Fruit fly (Drosophila melanogaster): ENCODE results near the gene CG34273.
A peak's percentile ranks its signal among the peaks of the same experiment; 100 is the strongest.

The CG34273 gene

DNA sequence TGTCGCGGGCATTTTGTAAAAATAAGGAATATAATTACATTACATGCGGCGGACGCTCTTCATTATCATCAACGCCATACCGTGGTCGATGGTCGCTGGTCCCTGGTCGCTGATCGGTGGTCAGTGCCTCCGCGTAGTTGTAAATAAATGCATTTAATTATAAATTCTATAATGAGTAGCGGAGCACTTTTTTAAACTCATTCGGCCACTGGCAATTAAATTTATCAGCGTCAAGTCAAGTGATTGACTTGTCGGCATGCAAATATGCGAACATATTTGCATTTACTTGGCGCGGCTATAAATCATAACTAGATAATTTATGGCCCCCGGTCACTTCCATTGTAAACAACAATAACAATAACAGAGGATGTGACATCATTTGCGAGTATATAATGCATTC lies 45.4 kb upstream of the CG34273 start:
- no peak for TF ChIP-seq shn (GFP tag; optimal IDR thresholded peaks at IDR 0.05)

DNA sequence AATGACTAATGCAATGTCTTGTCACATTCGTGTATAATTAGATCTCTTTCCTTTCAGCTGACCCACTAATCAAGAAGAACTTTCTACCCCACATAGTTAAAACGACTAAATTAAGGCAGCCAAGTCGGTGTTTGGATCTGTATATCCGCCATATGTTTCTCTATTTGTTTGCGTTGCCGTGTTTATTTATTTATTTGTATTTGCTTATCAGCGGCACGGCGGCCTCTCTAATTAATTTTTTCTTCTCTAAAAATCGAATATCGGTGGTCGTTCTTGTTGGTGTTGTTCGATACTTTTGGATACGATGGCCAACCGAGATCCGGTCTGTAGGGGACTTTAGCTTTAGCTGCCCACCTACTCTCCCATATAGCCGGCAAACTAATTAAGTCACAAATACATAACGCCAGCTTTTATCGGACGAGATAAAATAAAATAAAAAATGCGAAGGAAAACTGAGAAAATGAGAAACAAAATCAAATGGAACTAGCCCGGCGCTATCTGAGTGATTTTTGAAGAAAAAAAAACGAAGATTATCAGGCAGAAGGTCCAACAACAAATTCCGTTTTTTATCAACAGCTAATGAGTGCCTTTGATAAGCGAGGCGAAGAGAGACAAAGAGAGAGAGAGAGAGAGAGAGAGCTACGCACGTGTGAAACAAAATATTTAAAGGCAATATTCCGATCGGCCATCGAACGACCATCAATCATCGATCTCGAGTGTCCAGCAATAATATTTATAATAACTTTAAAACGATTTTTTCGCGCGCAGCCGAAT lies 44.1 kb upstream of the CG34273 start:
- TF ChIP-seq odd (GFP tag; optimal IDR thresholded peaks at IDR 0.05) (no peak), CG8290 (GFP tag; optimal IDR thresholded peaks at IDR 0.05) (no peak), CG8290 (tag; optimal IDR thresholded peaks at IDR 0.05) (no peak), ci (GFP tag; IDR thresholded peaks at IDR 0.05) (no peak), yki (optimal IDR thresholded peaks at IDR 0.05) (no peak), CG32532 (GFP tag; IDR thresholded peaks at IDR 0.05) (no peak), mirr (GFP tag; optimal IDR thresholded peaks at IDR 0.05) (peak; percentile 27), usp (GFP tag; optimal IDR thresholded peaks at IDR 0.05) (no peak), trh (GFP tag; optimal IDR thresholded peaks at IDR 0.05) (no peak), row (GFP tag; IDR thresholded peaks at IDR 0.05) (no peak), HLH54F (GFP tag; optimal IDR thresholded peaks at IDR 0.05) (no peak), exex (tag; optimal IDR thresholded peaks at IDR 0.05) (peak; percentile 82), Trl (optimal IDR thresholded peaks at IDR 0.05) (peak; percentile 30 to 78), Trl (GFP tag; optimal IDR thresholded peaks at IDR 0.05) (no peak), CG11247 (GFP tag; IDR thresholded peaks at IDR 0.05) (no peak), CG6175 (GFP tag; IDR thresholded peaks at IDR 0.05) (no peak), CG9727 (GFP tag; optimal IDR thresholded peaks at IDR 0.05) (peak; percentile 10), Aef1 (GFP tag; IDR thresholded peaks at IDR 0.05) (no peak), chm (GFP tag; IDR thresholded peaks at IDR 0.05) (0 out of 2 replicates have a peak, but pooled peaks have one; percentile 11), mam (GFP tag; optimal IDR thresholded peaks at IDR 0.05) (no peak), Fer3 (tag; optimal IDR thresholded peaks at IDR 0.05) (peak; percentile 21), CrebB (tag; optimal IDR thresholded peaks at IDR 0.05) (peak; percentile 23), CG13775 (GFP tag; optimal IDR thresholded peaks at IDR 0.05) (no peak), CG4360 (GFP tag; IDR thresholded peaks at IDR 0.05) (peak; percentile 18; the same call in 1 of the 2 replicates), CG13296 (GFP tag; optimal IDR thresholded peaks at IDR 0.05) (peak; percentile 0), Spps (tag; optimal IDR thresholded peaks at IDR 0.05) (no peak), CG14050 (GFP tag; IDR thresholded peaks at IDR 0.05) (no peak), CG9817 (tag; optimal IDR thresholded peaks at IDR 0.05) (peak; percentile 16), Dbx (GFP tag; IDR thresholded peaks at IDR 0.05) (no peak), org-1 (GFP tag; optimal IDR thresholded peaks at IDR 0.05) (no peak), CG16813 (GFP tag; IDR thresholded peaks at IDR 0.05; ENCODE audit: partially characterized antibody) (no peak), Atf6 (GFP tag; IDR thresholded peaks at IDR 0.05) (0 out of 2 replicates have a peak, but pooled peaks have one; percentile 23), CG34376 (GFP tag; optimal IDR thresholded peaks at IDR 0.05) (peak; percentile 11), NFAT (GFP tag; IDR thresholded peaks at IDR 0.05) (no peak), fd64A (GFP tag; optimal IDR thresholded peaks at IDR 0.05) (no peak), Meics (GFP tag; optimal IDR thresholded peaks at IDR 0.05) (peak; percentile 41), sqz (GFP tag; optimal IDR thresholded peaks at IDR 0.05) (peak; percentile 91), Atf-2 (GFP tag; optimal IDR thresholded peaks at IDR 0.05) (no peak), MESR4 (GFP tag; optimal IDR thresholded peaks at IDR 0.05) (no peak), sd (tag; optimal IDR thresholded peaks at IDR 0.05) (peak; percentile 62), CG8281 (tag; optimal IDR thresholded peaks at IDR 0.05) (peak; percentile 0), kni (GFP tag; optimal IDR thresholded peaks at IDR 0.05) (no peak), Rfx (GFP tag; IDR thresholded peaks at IDR 0.05) (peak; percentile 29; the same call in 1 of the 2 replicates), CG3281 (GFP tag; optimal IDR thresholded peaks at IDR 0.05) (peak; percentile 54), CG18599 (GFP tag; optimal IDR thresholded peaks at IDR 0.05) (peak; percentile 25), rib (GFP tag; IDR thresholded peaks at IDR 0.05) (peak; percentile 48; the same call in 1 of the 2 replicates), lab (GFP tag; optimal IDR thresholded peaks at IDR 0.05) (peak; percentile 0), CHES-1-like (GFP tag; optimal IDR thresholded peaks at IDR 0.05) (peak; percentile 1)
